Fruit fly (Drosophila melanogaster) whole organism, embryonic: ENCODE results near the gene ich.

Experiments used
- ATbp ChIP-seq: fragments of 200-800 bp; sonication (Bioruptor generic); optimal IDR thresholded peaks from 2 replicates; lab custom pipeline; 2017; ENCODE audit warnings: missing biosample characterization, mild to moderate bottlenecking, missing genetic modification characterization, missing genetic modification reagents
- Abd-B ChIP-seq: fragments of 200-800 bp; sonication (Bioruptor generic); optimal IDR thresholded peaks from 2 replicates; lab custom pipeline; 2018; ENCODE audit warnings: missing biosample characterization, mild to moderate bottlenecking, missing genetic modification characterization, moderate library complexity
- Asciz ChIP-seq: fragments of 200-800 bp; sonication (Bioruptor generic); optimal IDR thresholded peaks from 2 replicates; lab custom pipeline; 2017; ENCODE audit warnings: missing biosample characterization, mild to moderate bottlenecking, missing genetic modification characterization, missing genetic modification reagents
- CG10267 ChIP-seq: fragments of 200-800 bp; sonication (Bioruptor generic); optimal IDR thresholded peaks from 2 replicates; lab custom pipeline; 2018; ENCODE audit warnings: missing biosample characterization, mild to moderate bottlenecking, missing genetic modification characterization, moderate library complexity
- CG10543 ChIP-seq: fragments of 200-800 bp; sonication (Bioruptor generic); optimal IDR thresholded peaks from 3 replicates; lab custom pipeline; 2017; ENCODE audit warnings: missing biosample characterization, mild to moderate bottlenecking, missing genetic modification characterization, moderate library complexity
- CG11247 ChIP-seq: fragments of 200-800 bp; sonication (Bioruptor generic); IDR thresholded peaks from 2 replicates; pipeline ENCODE4 v1.3.6; 2022; ENCODE audit warnings: missing biosample characterization, missing genetic modification characterization
- CG11504 ChIP-seq: fragments of 200-800 bp; sonication (Bioruptor generic); optimal IDR thresholded peaks from 3 replicates; lab custom pipeline; 2019; ENCODE audit warnings: missing biosample characterization, mild to moderate bottlenecking, missing genetic modification characterization, moderate library complexity
- CG12071 ChIP-seq: fragments of 200-800 bp; sonication (Bioruptor generic); optimal IDR thresholded peaks from 3 replicates; lab custom pipeline; 2018; ENCODE audit warnings: missing biosample characterization, mild to moderate bottlenecking, missing genetic modification characterization
- CG12659 ChIP-seq: fragments of 200-800 bp; sonication (Bioruptor generic); optimal IDR thresholded peaks from 3 replicates; lab custom pipeline; 2017; ENCODE audit warnings: mild to moderate bottlenecking, missing biosample characterization, missing genetic modification reagents, missing genetic modification characterization
- CG14965 ChIP-seq: fragments of 200-800 bp; sonication (Bioruptor generic); optimal IDR thresholded peaks from 2 replicates; lab custom pipeline; 2016; ENCODE audit warnings: missing biosample characterization, missing genetic modification characterization, borderline replicate concordance
- CG1529 ChIP-seq: fragments of 200-800 bp; sonication (Bioruptor generic); optimal IDR thresholded peaks from 3 replicates; lab custom pipeline; 2018; ENCODE audit warnings: missing biosample characterization, missing genetic modification characterization
- CG16813 ChIP-seq: fragments of 200-800 bp; sonication (Bioruptor generic); IDR thresholded peaks from 3 replicates; pipeline ENCODE4 v1.3.6; 2022; ENCODE audit warnings: missing biosample characterization, missing genetic modification characterization; ENCODE audit not compliant: partially characterized antibody
- CG17385 ChIP-seq: fragments of 200-800 bp; sonication (Bioruptor generic); optimal IDR thresholded peaks from 3 replicates; lab custom pipeline; 2018; ENCODE audit warnings: missing biosample characterization, mild to moderate bottlenecking, missing genetic modification characterization
- CG1792 ChIP-seq: fragments of 200-800 bp; sonication (Bioruptor generic); optimal IDR thresholded peaks from 2 replicates; lab custom pipeline; 2016; ENCODE audit warnings: missing biosample characterization, missing genetic modification characterization
- CG18764 ChIP-seq: fragments of 200-800 bp; sonication (Bioruptor generic); optimal IDR thresholded peaks from 3 replicates; lab custom pipeline; 2016; ENCODE audit warnings: missing biosample characterization, missing genetic modification characterization
- CG2202 ChIP-seq: fragments of 200-800 bp; sonication (Bioruptor generic); optimal IDR thresholded peaks from 2 replicates; lab custom pipeline; 2018; ENCODE audit warnings: missing biosample characterization, mild to moderate bottlenecking, missing genetic modification characterization
- CG32532 ChIP-seq: fragments of 200-800 bp; sonication (Bioruptor generic); IDR thresholded peaks from 2 replicates; pipeline ENCODE4 v1.3.6; 2022; ENCODE audit warnings: missing biosample characterization, missing genetic modification characterization
- CG3281 ChIP-seq: fragments of 200-800 bp; sonication (Bioruptor generic); optimal IDR thresholded peaks from 3 replicates; lab custom pipeline; 2017; ENCODE audit warnings: missing biosample characterization, mild to moderate bottlenecking, missing genetic modification characterization
- CG3407 ChIP-seq: fragments of 200-800 bp; sonication (Bioruptor generic); optimal IDR thresholded peaks from 2 replicates; lab custom pipeline; 2018; ENCODE audit warnings: missing biosample characterization, mild to moderate bottlenecking, missing genetic modification characterization
- CG34422 ChIP-seq: fragments of 200-800 bp; sonication (Bioruptor generic); IDR thresholded peaks from 3 replicates; pipeline ENCODE4 v1.3.6; 2022; ENCODE audit warnings: missing biosample characterization, missing genetic modification characterization
- CG3847 ChIP-seq: fragments of 200-800 bp; sonication (Bioruptor generic); IDR thresholded peaks from 2 replicates; pipeline ENCODE4 v1.3.6; 2022; ENCODE audit warnings: missing biosample characterization, missing genetic modification characterization
- CG43689 ChIP-seq: fragments of 200-800 bp; sonication (Bioruptor generic); IDR thresholded peaks from 2 replicates; pipeline ENCODE4 v1.3.6; 2022; ENCODE audit warnings: missing biosample characterization, missing genetic modification characterization
- CG4707 ChIP-seq: fragments of 200-800 bp; sonication (Bioruptor generic); optimal IDR thresholded peaks from 2 replicates; lab custom pipeline; 2018; ENCODE audit warnings: missing biosample characterization, mild to moderate bottlenecking, missing genetic modification characterization, moderate library complexity
- CG6175 ChIP-seq: fragments of 200-800 bp; sonication (Bioruptor generic); IDR thresholded peaks from 3 replicates; pipeline ENCODE4 v1.3.6; 2022; ENCODE audit warnings: missing biosample characterization, missing genetic modification characterization
- CG7372 ChIP-seq: fragments of 200-800 bp; sonication (Bioruptor generic); IDR thresholded peaks from 2 replicates; pipeline ENCODE4 v1.3.6; 2022; ENCODE audit warnings: missing biosample characterization, missing genetic modification characterization
- CG8388 ChIP-seq: fragments of 200-800 bp; sonication (Bioruptor generic); optimal IDR thresholded peaks from 2 replicates; lab custom pipeline; 2019; ENCODE audit warnings: missing biosample characterization, mild to moderate bottlenecking, missing genetic modification characterization, moderate library complexity
- CG9437 ChIP-seq: fragments of 200-800 bp; sonication (Bioruptor generic); optimal IDR thresholded peaks from 2 replicates; lab custom pipeline; 2018; ENCODE audit warnings: missing biosample characterization, mild to moderate bottlenecking, missing genetic modification characterization
- Camta ChIP-seq: fragments of 200-800 bp; sonication (Bioruptor generic); optimal IDR thresholded peaks from 2 replicates; lab custom pipeline; 2016; ENCODE audit warnings: missing biosample characterization, missing genetic modification characterization
- Dfd ChIP-seq, 2 experiments: fragments of >200 bp; optimal IDR thresholded peaks; 2 replicates each; lab custom pipeline; 2017; ENCODE audit warnings: missing biosample characterization in 2 of 2, missing genetic modification characterization in 2 of 2
- Dip3 ChIP-seq: fragments of 200-800 bp; sonication (Bioruptor generic); optimal IDR thresholded peaks from 3 replicates; lab custom pipeline; 2016; ENCODE audit warnings: missing biosample characterization, missing genetic modification characterization
- Drgx ChIP-seq: fragments of 200-800 bp; sonication (Bioruptor generic); IDR thresholded peaks from 2 replicates; pipeline ENCODE4 v1.3.6; 2022; ENCODE audit warnings: missing biosample characterization, missing genetic modification characterization
- E2f2 ChIP-seq: fragments of 200-800 bp; sonication (Bioruptor generic); IDR thresholded peaks from 2 replicates; pipeline ENCODE4 v1.3.6; 2022; ENCODE audit warnings: missing biosample characterization, missing genetic modification characterization
- HLH3B ChIP-seq: fragments of 200-800 bp; sonication (Bioruptor generic); IDR thresholded peaks from 2 replicates; pipeline ENCODE4 v1.3.6; 2022; ENCODE audit warnings: missing biosample characterization, missing genetic modification characterization
- HmgZ ChIP-seq: fragments of 200-800 bp; sonication (Bioruptor generic); optimal IDR thresholded peaks from 2 replicates; lab custom pipeline; 2018; ENCODE audit warnings: missing biosample characterization, mild to moderate bottlenecking, missing genetic modification characterization
- Lim3 ChIP-seq: fragments of 200-800 bp; sonication (Bioruptor generic); IDR thresholded peaks from 2 replicates; pipeline ENCODE4 v1.3.6; 2022; ENCODE audit warnings: missing biosample characterization, missing genetic modification characterization
- YL-1 ChIP-seq: fragments of 200-800 bp; sonication (Bioruptor generic); optimal IDR thresholded peaks from 3 replicates; lab custom pipeline; 2017; ENCODE audit warnings: missing biosample characterization, mild to moderate bottlenecking, missing genetic modification characterization
- ato ChIP-seq: fragments of 200-800 bp; sonication (Bioruptor generic); IDR thresholded peaks from 2 replicates; pipeline ENCODE4 v1.3.6; 2022; ENCODE audit warnings: missing biosample characterization, missing genetic modification characterization; ENCODE audit not compliant: partially characterized antibody
- cwo ChIP-seq: fragments of 200-800 bp; sonication (Bioruptor generic); optimal IDR thresholded peaks from 3 replicates; lab custom pipeline; 2017; ENCODE audit warnings: missing biosample characterization, missing genetic modification characterization, mild to moderate bottlenecking, moderate library complexity, missing genetic modification reagents
- disco-r ChIP-seq: fragments of 200-800 bp; sonication (Bioruptor generic); optimal IDR thresholded peaks from 2 replicates; lab custom pipeline; 2016; ENCODE audit warnings: missing biosample characterization, missing genetic modification characterization
- eyg ChIP-seq: fragments of 200-800 bp; sonication (Bioruptor generic); optimal IDR thresholded peaks from 3 replicates; lab custom pipeline; 2016; ENCODE audit warnings: missing biosample characterization, missing genetic modification characterization
- fru ChIP-seq: fragments of >200 bp; optimal IDR thresholded peaks from 2 replicates; lab custom pipeline; 2017
- grn ChIP-seq: fragments of 200-800 bp; sonication (Bioruptor generic); optimal IDR thresholded peaks from 3 replicates; lab custom pipeline; 2017; ENCODE audit warnings: missing biosample characterization, missing genetic modification characterization
- ham ChIP-seq: fragments of 200-800 bp; sonication (Bioruptor generic); IDR thresholded peaks from 2 replicates; pipeline ENCODE4 v1.3.6; 2022; ENCODE audit warnings: missing biosample characterization, missing genetic modification characterization
- jumu ChIP-seq: fragments of 200-800 bp; sonication (Bioruptor generic); optimal IDR thresholded peaks from 3 replicates; lab custom pipeline; 2016; ENCODE audit warnings: missing biosample characterization, missing genetic modification characterization
- lbe ChIP-seq: fragments of 200-800 bp; sonication (Bioruptor generic); optimal IDR thresholded peaks from 2 replicates; lab custom pipeline; 2016; ENCODE audit warnings: missing biosample characterization, mild to moderate bottlenecking, missing genetic modification characterization
- lola ChIP-seq, 3 experiments: fragments of >200 bp in 2 of 3; fragments of 200-800 bp in 1 of 3; sonication (Bioruptor generic) in 1 of 3; optimal IDR thresholded peaks; 2 replicates each; lab custom pipeline; 2017 to 2019; ENCODE audit warnings: missing biosample characterization in 3 of 3, missing genetic modification characterization in 3 of 3, mild to moderate bottlenecking in 1 of 3, moderate library complexity in 1 of 3
- onecut ChIP-seq: fragments of 200-800 bp; sonication (Bioruptor generic); IDR thresholded peaks from 2 replicates; pipeline ENCODE4 v1.3.6; 2022; ENCODE audit warnings: missing biosample characterization, missing genetic modification characterization
- pho ChIP-seq: fragments of 200-800 bp; sonication (Bioruptor generic); optimal IDR thresholded peaks from 2 replicates; lab custom pipeline; 2016; ENCODE audit warnings: missing biosample characterization, missing genetic modification characterization
- sr ChIP-seq: fragments of 200-800 bp; sonication (Bioruptor generic); IDR thresholded peaks from 3 replicates; pipeline ENCODE4 v1.3.6; 2022; ENCODE audit warnings: missing biosample characterization, missing genetic modification characterization
- unpg ChIP-seq: fragments of 200-800 bp; sonication (Bioruptor generic); optimal IDR thresholded peaks from 3 replicates; lab custom pipeline; 2018; ENCODE audit warnings: missing biosample characterization, mild to moderate bottlenecking, missing genetic modification characterization, moderate library complexity
- wdn ChIP-seq: fragments of 200-800 bp; sonication (Bioruptor generic); IDR thresholded peaks from 2 replicates; pipeline ENCODE4 v1.3.6; 2022; ENCODE audit warnings: missing biosample characterization, missing genetic modification characterization
- zfh2 ChIP-seq: fragments of 200-800 bp; sonication (Bioruptor generic); optimal IDR thresholded peaks from 2 replicates; lab custom pipeline; 2016; ENCODE audit warnings: missing biosample characterization, missing genetic modification characterization

Gene ich

dm6 chr3R:8978768-8979167, 15.9 kb upstream of the ich start (continued):
- TF ChIP-seq zfh2 (no peak), CG10543 (no peak), CG3281 (GFP tag; lab: Kevin White, UChicago) (no peak), CG11504 (tag; lab: Kevin White, UChicago) (peak; percentile 68), CG16813 (no peak), CG11247 (no peak), Abd-B (GFP tag; lab: Kevin White, UChicago) (no peak), Camta (no peak), YL-1 (GFP tag; lab: Kevin White, UChicago) (no peak), CG10267 (tag; lab: Kevin White, UChicago) (peak; percentile 35), unpg (peak; percentile 41), CG14965 (GFP tag; lab: Kevin White, UChicago) (no peak), fru (lab: Kevin White, UChicago) (no peak), CG1529 (no peak), CG12659 (GFP tag; lab: Kevin White, UChicago) (no peak), onecut (GFP tag; lab: Robert Waterston, UW) (0 out of 2 replicates have a peak, but pooled peaks have one; percentile 12), CG43689 (GFP tag; lab: Robert Waterston, UW) (no peak), ato (no peak), CG17385 (GFP tag; lab: Kevin White, UChicago) (peak; percentile 16), CG3407 (GFP tag; lab: Kevin White, UChicago) (peak; percentile 2), sr (GFP tag; lab: Robert Waterston, UW) (no peak), CG3847 (no peak), E2f2 (GFP tag; lab: Robert Waterston, UW) (0 out of 2 replicates have a peak, but pooled peaks have one; percentile 10), CG7372 (GFP tag; lab: Robert Waterston, UW) (no peak), CG1792 (GFP tag; lab: Kevin White, UChicago) (no peak), Asciz (GFP tag; lab: Kevin White, UChicago) (peak; percentile 21), cwo (GFP tag; lab: Kevin White, UChicago) (no peak), Dip3 (no peak), Lim3 (GFP tag; lab: Robert Waterston, UW) (no peak), lola (GFP tag; optimal IDR thresholded peaks at IDR 0.05; lab: Kevin White, UChicago) (peak in 1 of 3 experiments; percentile 12), Drgx (GFP tag; lab: Robert Waterston, UW) (no peak), CG32532 (no peak), ATbp (GFP tag; lab: Kevin White, UChicago) (peak; percentile 55), HmgZ (tag; lab: Kevin White, UChicago) (no peak), CG12071 (GFP tag; lab: Kevin White, UChicago) (no peak), lbe (GFP tag; lab: Kevin White, UChicago) (peak; percentile 40), CG34422 (GFP tag; lab: Robert Waterston, UW) (peak; percentile 30; the same call in 1 of the 3 replicates), CG6175 (GFP tag; lab: Robert Waterston, UW) (no peak), CG18764 (GFP tag; lab: Kevin White, UChicago) (no peak), pho (no peak), ham (GFP tag; lab: Robert Waterston, UW) (no peak), CG2202 (tag; lab: Kevin White, UChicago) (no peak), wdn (GFP tag; lab: Robert Waterston, UW) (no peak), CG8388 (GFP tag; lab: Kevin White, UChicago) (peak; percentile 63), Dfd (GFP tag; optimal IDR thresholded peaks at IDR 0.05; lab: Kevin White, UChicago) (no peak), CG9437 (peak; percentile 14), disco-r (GFP tag; lab: Kevin White, UChicago) (no peak), grn (no peak), jumu (GFP tag; lab: Kevin White, UChicago) (no peak), CG4707 (GFP tag; lab: Kevin White, UChicago) (peak; percentile 8), eyg (GFP tag; lab: Kevin White, UChicago) (no peak), HLH3B (GFP tag; lab: Robert Waterston, UW) (peak; percentile 71)
